Worm (Caenorhabditis elegans) whole organism, young adult: ENCODE data around the gene plk-3.

Experiments used
- F10E7.11 ChIP-seq: sonication (generic microtip); optimal IDR thresholded peaks from 2 replicates; lab custom pipeline; 2017; ENCODE audit warnings: mild to moderate bottlenecking, missing genetic modification characterization, moderate library complexity, missing compliant biosample characterization
- F57C9.4 ChIP-seq: sonication (generic microtip); optimal IDR thresholded peaks from 2 replicates; lab custom pipeline; 2017; ENCODE audit warnings: mild to moderate bottlenecking, missing genetic modification characterization, missing compliant biosample characterization
- lsl-1 ChIP-seq: fragments of 200-800 bp; sonication (Bioruptor generic); optimal IDR thresholded peaks from 2 replicates; lab custom pipeline; 2018; ENCODE audit warnings: mild to moderate bottlenecking, missing genetic modification characterization, moderate library complexity, missing compliant biosample characterization
- nhr-90 ChIP-seq: sonication (generic microtip); optimal IDR thresholded peaks from 2 replicates; lab custom pipeline; 2016; ENCODE audit warnings: missing genotype, mild to moderate bottlenecking, missing genetic modification characterization, missing compliant biosample characterization
- repo-1 ChIP-seq: sonication (generic microtip); optimal IDR thresholded peaks from 2 replicates; lab custom pipeline; 2017; ENCODE audit warnings: mild to moderate bottlenecking, missing genetic modification characterization, missing compliant biosample characterization

ce11 chrIV:7469782-7470413, 3.1 kb downstream of the plk-3 start, which contains the start of gene F55G1.7:
- TF ChIP-seq nhr-90 (tag; lab: Kevin White, UChicago) (no peak), F10E7.11 (tag; lab: Kevin White, UChicago) (no peak), repo-1 (no peak), lsl-1 (GFP tag; lab: Kevin White, UChicago) (no peak), F57C9.4 (tag; lab: Kevin White, UChicago) (no peak)
